Fruit fly (Drosophila melanogaster) S2 (cell line): ENCODE results near the gene Tep4.

Experiments
- CG8478 ChIP-seq: fragments of >200 bp; optimal IDR thresholded peaks from 2 replicates; lab custom pipeline; 2018
- CTCF ChIP-seq, 2 experiments: fragments of >200 bp; optimal IDR thresholded peaks; 2 replicates each; lab custom pipeline; 2018

DNA sequence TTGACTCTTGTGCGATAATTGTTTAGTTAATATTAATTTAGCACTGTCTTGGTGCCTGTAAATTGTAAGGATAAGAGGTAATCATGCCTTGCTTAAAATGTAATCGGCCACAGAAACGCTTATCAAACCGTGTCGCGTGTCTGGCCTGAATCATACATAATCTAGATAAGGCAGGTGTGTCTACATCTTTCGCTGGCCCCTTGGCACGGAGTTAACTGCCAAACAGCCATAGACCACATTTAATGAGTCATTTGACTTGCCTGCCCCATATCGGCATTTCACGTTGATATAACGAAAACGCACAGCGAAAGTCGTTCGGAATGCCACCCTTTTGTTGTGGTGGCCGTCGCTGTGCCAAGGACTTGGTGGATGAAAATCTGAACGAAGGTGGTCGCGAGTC, 13.1 kb upstream of the Tep4 start, which contains the start of gene CG31697:
- no peak for TF ChIP-seq CG8478 (lab: Kevin White, UChicago)
- no peak for TF ChIP-seq CTCF (optimal IDR thresholded peaks at IDR 0.05; lab: Kevin White, UChicago)
